Fruit fly (Drosophila melanogaster) whole organism, prepupa: Measurements from ENCODE around the gene shi.

Source experiments
- Blimp-1 ChIP-seq: fragments of 200-800 bp; sonication (Bioruptor generic); optimal IDR thresholded peaks from 3 replicates; lab custom pipeline; 2017; ENCODE audit warnings: missing biosample characterization, missing genetic modification characterization, mild to moderate bottlenecking, moderate library complexity, missing genetic modification reagents
- CG10669 ChIP-seq: fragments of 200-800 bp; sonication (Bioruptor generic); optimal IDR thresholded peaks from 3 replicates; lab custom pipeline; 2018; ENCODE audit warnings: missing biosample characterization, mild to moderate bottlenecking, missing genetic modification characterization, moderate library complexity
- CG11294 ChIP-seq: fragments of 200-800 bp; sonication (Bioruptor generic); IDR thresholded peaks from 2 replicates; pipeline ENCODE4 v1.3.6; 2022; ENCODE audit warnings: missing biosample characterization, missing genetic modification characterization
- CG11762 ChIP-seq: fragments of 200-800 bp; sonication (Bioruptor generic); optimal IDR thresholded peaks from 3 replicates; lab custom pipeline; 2016; ENCODE audit warnings: missing biosample characterization, missing genetic modification characterization; ENCODE audit not compliant: insufficient read depth
- CG11902 ChIP-seq: fragments of 200-800 bp; sonication (Bioruptor generic); optimal IDR thresholded peaks from 3 replicates; lab custom pipeline; 2016; ENCODE audit warnings: missing biosample characterization, missing genetic modification characterization
- CG15336 ChIP-seq: fragments of 200-800 bp; sonication (Bioruptor generic); IDR thresholded peaks from 2 replicates; pipeline ENCODE4 v1.3.6; 2022; ENCODE audit warnings: missing biosample characterization, missing genetic modification characterization
- CG1621 ChIP-seq: fragments of 200-800 bp; sonication (Bioruptor generic); optimal IDR thresholded peaks from 3 replicates; lab custom pipeline; 2018; ENCODE audit warnings: missing biosample characterization, mild to moderate bottlenecking, missing genetic modification characterization
- CG16779 ChIP-seq: fragments of 200-800 bp; sonication (Bioruptor generic); optimal IDR thresholded peaks from 3 replicates; lab custom pipeline; 2017; ENCODE audit warnings: missing biosample characterization, mild to moderate bottlenecking, missing genetic modification characterization
- CG3032 ChIP-seq: fragments of 200-800 bp; optimal IDR thresholded peaks from 2 replicates; lab custom pipeline; 2019; ENCODE audit warnings: missing biosample characterization, mild to moderate bottlenecking, missing genetic modification characterization, moderate library complexity
- CG34406 ChIP-seq: fragments of 200-800 bp; sonication (Bioruptor generic); optimal IDR thresholded peaks from 3 replicates; lab custom pipeline; 2016; ENCODE audit warnings: missing biosample characterization, missing genetic modification characterization
- CG3919 ChIP-seq: fragments of 200-800 bp; sonication (Bioruptor generic); optimal IDR thresholded peaks from 3 replicates; lab custom pipeline; 2016; ENCODE audit warnings: missing biosample characterization, missing genetic modification characterization
- CG4318 ChIP-seq: fragments of 200-800 bp; sonication (Bioruptor generic); optimal IDR thresholded peaks from 3 replicates; lab custom pipeline; 2017; ENCODE audit warnings: missing biosample characterization, mild to moderate bottlenecking, missing genetic modification characterization
- CG6163 ChIP-seq: fragments of 200-800 bp; sonication (Bioruptor generic); IDR thresholded peaks from 3 replicates; pipeline ENCODE4 v1.3.6; 2022; ENCODE audit warnings: missing biosample characterization, missing genetic modification characterization
- CG6276 ChIP-seq: fragments of 200-800 bp; sonication (Bioruptor generic); optimal IDR thresholded peaks from 2 replicates; lab custom pipeline; 2017; ENCODE audit warnings: missing biosample characterization, mild to moderate bottlenecking, missing genetic modification characterization
- CG6792 ChIP-seq: fragments of 200-800 bp; sonication (Bioruptor generic); optimal IDR thresholded peaks from 3 replicates; lab custom pipeline; 2016; ENCODE audit warnings: missing biosample characterization, missing genetic modification characterization
- CG6808 ChIP-seq: fragments of 200-800 bp; sonication (Bioruptor generic); optimal IDR thresholded peaks from 3 replicates; lab custom pipeline; 2017; ENCODE audit warnings: missing biosample characterization, missing genetic modification characterization, mild to moderate bottlenecking, moderate library complexity, missing genetic modification reagents
- CG6854 ChIP-seq: fragments of 200-800 bp; sonication (Bioruptor generic); optimal IDR thresholded peaks from 2 replicates; lab custom pipeline; 2017; ENCODE audit warnings: missing biosample characterization, mild to moderate bottlenecking, missing genetic modification characterization
- CG8119 ChIP-seq: fragments of 200-800 bp; sonication (Bioruptor generic); IDR thresholded peaks from 3 replicates; pipeline ENCODE4 v1.3.6; 2022; ENCODE audit warnings: missing biosample characterization, missing genetic modification characterization
- CG8319 ChIP-seq: fragments of 200-800 bp; sonication (Bioruptor generic); optimal IDR thresholded peaks from 3 replicates; lab custom pipeline; 2016; ENCODE audit warnings: missing biosample characterization, missing genetic modification characterization
- CG8632 ChIP-seq: fragments of 200-800 bp; sonication (Bioruptor generic); optimal IDR thresholded peaks from 3 replicates; lab custom pipeline; 2016; ENCODE audit warnings: missing biosample characterization, missing genetic modification characterization
- CG9139 ChIP-seq: fragments of 200-800 bp; sonication (Bioruptor generic); optimal IDR thresholded peaks from 3 replicates; lab custom pipeline; 2017; ENCODE audit warnings: missing biosample characterization, mild to moderate bottlenecking, missing genetic modification characterization
- Eip75B ChIP-seq: fragments of 200-800 bp; sonication (Bioruptor generic); optimal IDR thresholded peaks from 3 replicates; lab custom pipeline; 2016; ENCODE audit warnings: missing biosample characterization, missing genetic modification characterization
- Eip78C ChIP-seq: fragments of 200-800 bp; sonication (Bioruptor generic); peaks from one replicate; lab custom pipeline; 2016; ENCODE audit warnings: missing biosample characterization, missing genetic modification characterization
- Eip93F ChIP-seq: fragments of 200-800 bp; sonication (Bioruptor generic); optimal IDR thresholded peaks from 2 replicates; lab custom pipeline; 2016; ENCODE audit warnings: missing biosample characterization, mild to moderate bottlenecking, missing genetic modification characterization
- Ets21C ChIP-seq: fragments of 200-800 bp; sonication (Bioruptor generic); optimal IDR thresholded peaks from 3 replicates; lab custom pipeline; 2016; ENCODE audit warnings: missing biosample characterization, missing genetic modification characterization
- Ets96B ChIP-seq: fragments of 200-800 bp; optimal IDR thresholded peaks from 2 replicates; lab custom pipeline; 2019; ENCODE audit warnings: missing biosample characterization, mild to moderate bottlenecking, missing genetic modification characterization, moderate library complexity
- Gug ChIP-seq: fragments of 200-800 bp; sonication (Bioruptor generic); IDR thresholded peaks from 2 replicates; pipeline ENCODE4 v1.3.6; 2022; ENCODE audit warnings: missing biosample characterization, missing genetic modification characterization
- Hr38 ChIP-seq: sonication (Bioruptor generic); optimal IDR thresholded peaks from 2 replicates; lab custom pipeline; 2016; ENCODE audit warnings: missing biosample characterization, missing genetic modification characterization
- Lpt ChIP-seq: fragments of 200-800 bp; sonication (Bioruptor generic); optimal IDR thresholded peaks from 3 replicates; lab custom pipeline; 2016; ENCODE audit warnings: missing biosample characterization, missing genetic modification characterization
- Sox102F ChIP-seq: fragments of 200-800 bp; sonication (Bioruptor generic); optimal IDR thresholded peaks from 2 replicates; lab custom pipeline; 2016; ENCODE audit warnings: missing biosample characterization, mild to moderate bottlenecking, missing genetic modification characterization
- Sox14 ChIP-seq: fragments of 200-800 bp; sonication (Bioruptor generic); optimal IDR thresholded peaks from 3 replicates; lab custom pipeline; 2016; ENCODE audit warnings: missing biosample characterization, missing genetic modification characterization
- Sox15 ChIP-seq: fragments of 200-800 bp; sonication (Bioruptor generic); optimal IDR thresholded peaks from 3 replicates; lab custom pipeline; 2016; ENCODE audit warnings: missing biosample characterization, missing genetic modification characterization
- dac ChIP-seq: fragments of 200-800 bp; sonication (Bioruptor generic); optimal IDR thresholded peaks from 2 replicates; lab custom pipeline; 2017; ENCODE audit warnings: missing biosample characterization, mild to moderate bottlenecking, missing genetic modification characterization
- dsx ChIP-seq: fragments of 200-800 bp; optimal IDR thresholded peaks from 3 replicates; lab custom pipeline; 2019; ENCODE audit warnings: missing biosample characterization, mild to moderate bottlenecking, missing genetic modification characterization, moderate library complexity; ENCODE audit not compliant: poor library complexity, severe bottlenecking
- eg ChIP-seq: fragments of 200-800 bp; sonication (Bioruptor generic); IDR thresholded peaks from 3 replicates; pipeline ENCODE4 v1.3.6; 2022; ENCODE audit warnings: missing biosample characterization, missing genetic modification characterization
- esn ChIP-seq: fragments of 200-800 bp; sonication (Bioruptor generic); optimal IDR thresholded peaks from 2 replicates; lab custom pipeline; 2016; ENCODE audit warnings: missing biosample characterization, mild to moderate bottlenecking, missing genetic modification characterization, moderate library complexity
- fd59A ChIP-seq: fragments of 200-800 bp; sonication (Bioruptor generic); optimal IDR thresholded peaks from 2 replicates; lab custom pipeline; 2017; ENCODE audit warnings: missing biosample characterization, mild to moderate bottlenecking, missing genetic modification characterization, missing genetic modification reagents
- fd85E ChIP-seq: fragments of 200-800 bp; sonication (Bioruptor generic); optimal IDR thresholded peaks from 3 replicates; lab custom pipeline; 2016; ENCODE audit warnings: missing biosample characterization, missing genetic modification characterization
- fkh ChIP-seq: fragments of 200-800 bp; sonication (Bioruptor generic); optimal IDR thresholded peaks from 3 replicates; lab custom pipeline; 2017; ENCODE audit warnings: missing biosample characterization, mild to moderate bottlenecking, missing genetic modification characterization, moderate library complexity
- lz ChIP-seq: fragments of 200-800 bp; sonication (Bioruptor generic); optimal IDR thresholded peaks from 3 replicates; lab custom pipeline; 2016; ENCODE audit warnings: missing biosample characterization, missing genetic modification characterization
- net ChIP-seq: fragments of 200-800 bp; sonication (Bioruptor generic); optimal IDR thresholded peaks from 3 replicates; lab custom pipeline; 2016; ENCODE audit warnings: missing biosample characterization, missing genetic modification characterization
- pdm3 ChIP-seq: fragments of 200-800 bp; sonication (Bioruptor generic); optimal IDR thresholded peaks from 3 replicates; lab custom pipeline; 2016; ENCODE audit warnings: missing biosample characterization, missing genetic modification characterization
- salr ChIP-seq, 2 experiments: fragments of 200-800 bp; sonication (Bioruptor generic); optimal IDR thresholded peaks; 3 replicates each; lab custom pipeline; 2016 to 2018; ENCODE audit warnings: missing biosample characterization in 2 of 2, missing genetic modification characterization in 2 of 2, mild to moderate bottlenecking in 1 of 2
- spab ChIP-seq: fragments of 200-800 bp; sonication (Bioruptor generic); optimal IDR thresholded peaks from 2 replicates; lab custom pipeline; 2017; ENCODE audit warnings: missing biosample characterization, mild to moderate bottlenecking, missing genetic modification characterization, missing genetic modification reagents
- ss ChIP-seq, 2 experiments: fragments of 200-800 bp; sonication (Bioruptor generic); optimal IDR thresholded peaks; 2 replicates in 1 of 2; 3 replicates in 1 of 2; lab custom pipeline; 2017 to 2018; ENCODE audit warnings: mild to moderate bottlenecking in 2 of 2, missing biosample characterization in 2 of 2, missing genetic modification characterization in 2 of 2, moderate library complexity in 1 of 2
- vri ChIP-seq: fragments of 200-800 bp; sonication (Bioruptor generic); optimal IDR thresholded peaks from 3 replicates; lab custom pipeline; 2016; ENCODE audit warnings: missing biosample characterization, mild to moderate bottlenecking, missing genetic modification characterization

Gene shi

dm6 chrX:15886411-15887246, 5.3 kb upstream of the shi start:
- TF ChIP-seq CG6276 (GFP tag; lab: Kevin White, UChicago): peak; percentile 97
- TF ChIP-seq Blimp-1: no peak
- peak; percentile 39 for TF ChIP-seq CG6792 (GFP tag; lab: Kevin White, UChicago)
- TF ChIP-seq fkh (GFP tag; lab: Kevin White, UChicago): peak; percentile 87
- TF ChIP-seq Gug (GFP tag; lab: Robert Waterston, UW): peak; percentile 76
- TF ChIP-seq esn (GFP tag; lab: Kevin White, UChicago): peak; percentile 55
- TF ChIP-seq Eip78C (GFP tag; lab: Kevin White, UChicago): peak; percentile 76
- peak; percentile 43 for TF ChIP-seq fd85E
- peak; percentile 74 for TF ChIP-seq CG34406
- peak; percentile 14 for TF ChIP-seq lz (GFP tag; lab: Kevin White, UChicago)
- TF ChIP-seq Sox15: no peak
- TF ChIP-seq CG11294: peak; percentile 56; the same call in 1 of the 2 replicates
- TF ChIP-seq spab (GFP tag; lab: Kevin White, UChicago): peak; percentile 87
- TF ChIP-seq Hr38: no peak
- peak; percentile 96 for TF ChIP-seq eg (GFP tag; lab: Robert Waterston, UW)
- peak; percentile 92 for TF ChIP-seq CG8119
- peak; percentile 88 for TF ChIP-seq dac (GFP tag; lab: Kevin White, UChicago)
- peak; percentile 92 for TF ChIP-seq net (GFP tag; lab: Kevin White, UChicago)
- peak; percentile 90 for TF ChIP-seq CG3032 (tag; lab: Kevin White, UChicago)
- peak; percentile 78 for TF ChIP-seq Eip75B (GFP tag; lab: Kevin White, UChicago)
- TF ChIP-seq salr (GFP tag; optimal IDR thresholded peaks at IDR 0.05; lab: Kevin White, UChicago): peak in 1 of 2 experiments; percentile 81
- peak; percentile 92 for TF ChIP-seq Ets96B
- TF ChIP-seq CG4318 (GFP tag; lab: Kevin White, UChicago): no peak
- TF ChIP-seq CG9139 (GFP tag; lab: Kevin White, UChicago): peak; percentile 92
- peak; percentile 75 for TF ChIP-seq CG8632 (GFP tag; lab: Kevin White, UChicago)
- peak; percentile 88 for TF ChIP-seq dsx (GFP tag; lab: Kevin White, UChicago)
- TF ChIP-seq CG6854 (GFP tag; lab: Kevin White, UChicago): peak; percentile 89
- peak; percentile 79 for TF ChIP-seq Eip93F (GFP tag; lab: Kevin White, UChicago)
- TF ChIP-seq CG16779 (tag; lab: Kevin White, UChicago): peak; percentile 96
- peak; percentile 97 to 98 for TF ChIP-seq ss (GFP tag; optimal IDR thresholded peaks at IDR 0.05; lab: Kevin White, UChicago)
- TF ChIP-seq Sox102F (GFP tag; lab: Kevin White, UChicago): no peak
- TF ChIP-seq CG3919 (GFP tag; lab: Kevin White, UChicago): no peak
- peak; percentile 94 for TF ChIP-seq CG1621 (tag; lab: Kevin White, UChicago)
- TF ChIP-seq pdm3 (GFP tag; lab: Kevin White, UChicago): no peak
- TF ChIP-seq Ets21C: no peak
- TF ChIP-seq CG6808 (GFP tag; lab: Kevin White, UChicago): peak; percentile 94
- peak; percentile 91 for TF ChIP-seq Lpt (GFP tag; lab: Kevin White, UChicago)
- peak; percentile 89 for TF ChIP-seq CG10669
- peak; percentile 91 for TF ChIP-seq CG15336 (GFP tag; lab: Robert Waterston, UW)
- TF ChIP-seq CG6163 (GFP tag; lab: Robert Waterston, UW): peak; percentile 98
- TF ChIP-seq fd59A (GFP tag; lab: Kevin White, UChicago): peak; percentile 68
- no peak for TF ChIP-seq CG8319
- TF ChIP-seq vri: no peak
- TF ChIP-seq Sox14 (GFP tag; lab: Kevin White, UChicago): no peak
- TF ChIP-seq CG11902 (GFP tag; lab: Kevin White, UChicago): no peak
- TF ChIP-seq CG11762 (GFP tag; lab: Kevin White, UChicago): peak; percentile 46
